Worm (Caenorhabditis elegans) whole organism, late embryonic: ENCODE data around the gene gcsh-1.

Experiments used
- C08G9.2 ChIP-seq: sonication (generic microtip); optimal IDR thresholded peaks from 2 replicates; lab custom pipeline; 2016; ENCODE audit warnings: mild to moderate bottlenecking, missing genetic modification characterization, moderate library complexity, missing compliant biosample characterization
- K09A11.1 ChIP-seq: sonication (generic microtip); optimal IDR thresholded peaks from 2 replicates; lab custom pipeline; 2017; ENCODE audit warnings: antibody characterized with exemption, mild to moderate bottlenecking, missing genetic modification characterization, missing compliant biosample characterization; ENCODE audit not compliant: insufficient read depth
- T23F11.4 ChIP-seq: fragments of 200-800 bp; sonication (Bioruptor generic); optimal IDR thresholded peaks from 2 replicates; lab custom pipeline; 2018; ENCODE audit warnings: mild to moderate bottlenecking, missing genetic modification characterization, missing compliant biosample characterization
- ama-1 ChIP-seq: fragments of 150-350 bp; optimal IDR thresholded peaks from 2 replicates; lab custom pipeline; 2014
- ceh-2 ChIP-seq: sonication (generic microtip); optimal IDR thresholded peaks from 2 replicates; lab custom pipeline; 2016; ENCODE audit warnings: missing genotype, missing genetic modification characterization, missing compliant biosample characterization
- ceh-31 ChIP-seq: sonication (generic microtip); optimal IDR thresholded peaks from 2 replicates; lab custom pipeline; 2016; ENCODE audit warnings: missing genetic modification characterization, missing compliant biosample characterization
- ceh-45 ChIP-seq: fragments of 200-800 bp; sonication (Bioruptor generic); IDR thresholded peaks from 2 replicates; pipeline ENCODE4 v1.3.6; 2022; ENCODE audit warnings: missing genetic modification reagents, missing genetic modification characterization, missing compliant biosample characterization
- ceh-48 ChIP-seq: sonication (generic microtip); optimal IDR thresholded peaks from 2 replicates; lab custom pipeline; 2016; ENCODE audit warnings: missing genetic modification characterization, inconsistent platforms, missing compliant biosample characterization
- dmd-4 ChIP-seq: sonication (generic microtip); optimal IDR thresholded peaks from 2 replicates; lab custom pipeline; 2016; ENCODE audit warnings: borderline replicate concordance, missing genetic modification characterization, missing compliant biosample characterization
- dve-1 ChIP-seq: sonication (generic microtip); optimal IDR thresholded peaks from 2 replicates; lab custom pipeline; 2017; ENCODE audit warnings: antibody characterized with exemption, mild to moderate bottlenecking, missing genetic modification characterization, missing compliant biosample characterization
- elt-2 ChIP-seq: sonication (generic microtip); optimal IDR thresholded peaks from 2 replicates; lab custom pipeline; 2016; ENCODE audit warnings: missing genetic modification reagents, missing genetic modification characterization, missing compliant biosample characterization
- elt-4 ChIP-seq: sonication (generic microtip); optimal IDR thresholded peaks from 2 replicates; lab custom pipeline; 2016; ENCODE audit warnings: missing genetic modification characterization, missing compliant biosample characterization
- ets-4 ChIP-seq: sonication (generic microtip); optimal IDR thresholded peaks from 2 replicates; lab custom pipeline; 2016; ENCODE audit warnings: missing genetic modification characterization, missing compliant biosample characterization
- eyg-1 ChIP-seq: sonication (generic microtip); optimal IDR thresholded peaks from 2 replicates; lab custom pipeline; 2016; ENCODE audit warnings: missing genotype, missing genetic modification characterization, missing compliant biosample characterization
- fax-1 ChIP-seq: sonication (generic microtip); optimal IDR thresholded peaks from 2 replicates; lab custom pipeline; 2016; ENCODE audit warnings: missing genotype, missing genetic modification characterization, missing compliant biosample characterization
- gmeb-2 ChIP-seq: sonication (generic microtip); optimal IDR thresholded peaks from 2 replicates; lab custom pipeline; 2016; ENCODE audit warnings: missing genetic modification characterization, inconsistent platforms, missing compliant biosample characterization
- hlh-13 ChIP-seq: fragments of 200-800 bp; sonication (Bioruptor generic); optimal IDR thresholded peaks from 2 replicates; lab custom pipeline; 2018; ENCODE audit warnings: mild to moderate bottlenecking, missing genetic modification characterization, missing compliant biosample characterization
- hlh-15 ChIP-seq: sonication (generic microtip); optimal IDR thresholded peaks from 2 replicates; lab custom pipeline; 2016; ENCODE audit warnings: missing genetic modification characterization, missing compliant biosample characterization
- hlh-30 ChIP-seq: sonication (generic microtip); optimal IDR thresholded peaks from 2 replicates; lab custom pipeline; 2017; ENCODE audit warnings: antibody characterized with exemption, missing genetic modification characterization, missing compliant biosample characterization; ENCODE audit not compliant: insufficient read depth
- hlh-6 ChIP-seq: sonication (generic microtip); optimal IDR thresholded peaks from 2 replicates; lab custom pipeline; 2016; ENCODE audit warnings: missing genotype, missing genetic modification characterization, missing compliant biosample characterization
- hlh-8 ChIP-seq: sonication (generic microtip); optimal IDR thresholded peaks from 2 replicates; lab custom pipeline; 2016; ENCODE audit warnings: missing genotype, missing genetic modification characterization, missing compliant biosample characterization
- mec-3 ChIP-seq: sonication (generic microtip); optimal IDR thresholded peaks from 2 replicates; lab custom pipeline; 2016; ENCODE audit warnings: borderline replicate concordance, missing genetic modification characterization, missing compliant biosample characterization
- nfya-1 ChIP-seq: sonication (generic microtip); optimal IDR thresholded peaks from 2 replicates; lab custom pipeline; 2017; ENCODE audit warnings: missing genetic modification characterization, mild to moderate bottlenecking, missing compliant biosample characterization, antibody characterized with exemption, moderate library complexity
- nhr-232 ChIP-seq: sonication (generic microtip); optimal IDR thresholded peaks from 2 replicates; lab custom pipeline; 2016; ENCODE audit warnings: missing genetic modification characterization, missing compliant biosample characterization
- pag-3 ChIP-seq: sonication (generic microtip); optimal IDR thresholded peaks from 2 replicates; lab custom pipeline; 2016; ENCODE audit warnings: missing compliant biosample characterization, missing genetic modification characterization, borderline replicate concordance
- pat-9 ChIP-seq: fragments of 200-800 bp; sonication (Bioruptor generic); optimal IDR thresholded peaks from 2 replicates; lab custom pipeline; 2018; ENCODE audit warnings: mild to moderate bottlenecking, missing genetic modification characterization, moderate library complexity, missing compliant biosample characterization
- pha-4 ChIP-seq: fragments of 150-350 bp; optimal IDR thresholded peaks from 2 replicates; lab custom pipeline; 2018; ENCODE audit warnings: missing biosample characterization, missing genetic modification reagents, missing genetic modification characterization
- ref-2 ChIP-seq: sonication (generic microtip); optimal IDR thresholded peaks from 2 replicates; lab custom pipeline; 2016; ENCODE audit warnings: missing genetic modification characterization, missing compliant biosample characterization
- sdc-2 ChIP-seq: sonication (generic microtip); optimal IDR thresholded peaks from 2 replicates; lab custom pipeline; 2016; ENCODE audit warnings: missing genotype, missing genetic modification characterization, missing compliant biosample characterization
- sox-2 ChIP-seq: fragments of 200-800 bp; sonication (Bioruptor generic); IDR thresholded peaks from 2 replicates; pipeline ENCODE4 v1.3.6; 2022; ENCODE audit warnings: missing genetic modification reagents, missing genetic modification characterization, missing compliant biosample characterization
- syd-9 ChIP-seq: sonication (generic microtip); optimal IDR thresholded peaks from 2 replicates; lab custom pipeline; 2016; ENCODE audit warnings: mild to moderate bottlenecking, missing genetic modification characterization, moderate library complexity, missing compliant biosample characterization
- tbx-2 ChIP-seq: sonication (generic microtip); optimal IDR thresholded peaks from 2 replicates; lab custom pipeline; 2016; ENCODE audit warnings: missing genetic modification characterization, missing compliant biosample characterization
- tbx-7 ChIP-seq: sonication (generic microtip); optimal IDR thresholded peaks from 2 replicates; lab custom pipeline; 2016; ENCODE audit warnings: missing genotype, missing genetic modification characterization, missing compliant biosample characterization
- unc-42 ChIP-seq: sonication (generic microtip); optimal IDR thresholded peaks from 2 replicates; lab custom pipeline; 2016; ENCODE audit warnings: missing genotype, missing genetic modification characterization, missing compliant biosample characterization
- unc-55 ChIP-seq: sonication (generic microtip); optimal IDR thresholded peaks from 2 replicates; lab custom pipeline; 2017; ENCODE audit warnings: missing biosample characterization, missing genetic modification reagents, missing genetic modification characterization
- unc-86 ChIP-seq: sonication (generic microtip); optimal IDR thresholded peaks from 2 replicates; lab custom pipeline; 2016; ENCODE audit warnings: missing genetic modification characterization, missing compliant biosample characterization
- zip-5 ChIP-seq: sonication (generic microtip); optimal IDR thresholded peaks from 2 replicates; lab custom pipeline; 2016; ENCODE audit warnings: missing genetic modification characterization, missing compliant biosample characterization

gcsh-1 gene

ce11 chrX:14549709-14550199, 34.9 kb upstream of the gcsh-1 start, which contains the start of gene ram-5:
Gene ram-5, plus strand, starts transcription at chrX:14550149.
- TF ChIP-seq hlh-8, result no peak

DNA sequence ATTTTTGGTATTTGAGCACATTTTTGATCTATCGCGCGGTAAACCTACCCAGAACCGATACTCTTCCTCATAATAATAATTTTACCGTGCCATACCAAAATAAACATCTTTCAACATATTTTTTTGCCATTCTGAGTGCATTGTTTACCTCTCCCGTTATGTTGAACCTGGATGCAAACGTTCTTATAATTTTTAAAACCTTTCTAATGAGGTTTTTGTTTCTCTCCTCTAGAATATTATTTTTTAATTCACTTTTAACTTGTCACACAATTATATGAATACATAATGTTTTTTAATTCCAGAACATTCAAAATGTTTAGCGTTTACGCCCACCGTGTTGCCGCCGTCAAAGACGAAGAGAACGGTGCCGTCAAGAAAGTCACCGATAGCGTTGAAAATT, 30.7 kb upstream of the gcsh-1 start, which contains the start of gene enri-2:
enri-2 (plus strand) TSS at position 301 of the 400 bp plus-strand sequence.
- TF ChIP-seq ceh-2 (tag; lab: Kevin White, UChicago), result no peak
- TF ChIP-seq dmd-4 (tag; lab: Kevin White, UChicago), result no peak
- no peak for TF ChIP-seq ref-2 (tag; lab: Kevin White, UChicago)

- TF ChIP-seq ceh-31 (tag; lab: Kevin White, UChicago), result no peak
- TF ChIP-seq dve-1, result no peak
- TF ChIP-seq hlh-15 (tag; lab: Kevin White, UChicago), result no peak
- no peak for TF ChIP-seq dmd-4 (tag; lab: Kevin White, UChicago)
Observed at ce11 chrX:14543224-14543623, 28.4 kb upstream of the gcsh-1 start, which contains the start of gene T24C2.3. Gene T24C2.3, plus strand, starts transcription at chrX:14543524.

DNA sequence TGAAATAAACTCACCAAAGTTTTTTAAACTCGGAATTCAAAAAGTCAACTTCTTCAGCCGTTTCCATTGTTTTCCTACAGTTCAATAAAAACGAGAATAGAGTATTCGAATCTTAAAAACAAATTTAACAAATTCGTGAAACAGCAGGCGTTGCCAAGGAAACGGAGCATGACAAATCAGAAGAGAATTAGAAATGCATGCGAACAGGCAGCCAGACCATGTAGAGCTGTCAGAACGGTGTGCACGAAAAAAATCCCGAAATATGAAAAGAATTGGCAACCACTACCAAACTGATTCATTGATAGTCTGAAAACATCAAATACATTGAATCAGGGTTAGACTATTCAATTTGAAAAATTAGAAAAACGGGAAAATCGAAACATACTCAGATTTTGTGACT, 27.1 kb upstream of the gcsh-1 start, which contains the start of gene fbxa-81:
fbxa-81 (minus strand) TSS at position 101 of the 400 bp plus-strand sequence.
- TF ChIP-seq mec-3 (tag; lab: Kevin White, UChicago) (no peak), dve-1 (no peak), T23F11.4 (no peak), ceh-45 (no peak), unc-55 (GFP tag; lab: Kevin White, UChicago) (no peak), ref-2 (tag; lab: Kevin White, UChicago) (no peak), syd-9 (tag; lab: Kevin White, UChicago) (no peak), hlh-6 (no peak), tbx-2 (tag; lab: Kevin White, UChicago) (no peak), unc-86 (tag; lab: Kevin White, UChicago) (no peak), fax-1 (no peak), sox-2 (GFP tag; lab: Robert Waterston, UW) (no peak), nhr-232 (tag; lab: Kevin White, UChicago) (no peak), pat-9 (tag; lab: Kevin White, UChicago) (no peak), elt-2 (no peak), hlh-8 (no peak), zip-5 (tag; lab: Kevin White, UChicago) (no peak), tbx-7 (tag; lab: Kevin White, UChicago) (no peak), ets-4 (tag; lab: Kevin White, UChicago) (no peak), ceh-48 (no peak)
- TF ChIP-seq, all 69 proteins: peak for 0

DNA sequence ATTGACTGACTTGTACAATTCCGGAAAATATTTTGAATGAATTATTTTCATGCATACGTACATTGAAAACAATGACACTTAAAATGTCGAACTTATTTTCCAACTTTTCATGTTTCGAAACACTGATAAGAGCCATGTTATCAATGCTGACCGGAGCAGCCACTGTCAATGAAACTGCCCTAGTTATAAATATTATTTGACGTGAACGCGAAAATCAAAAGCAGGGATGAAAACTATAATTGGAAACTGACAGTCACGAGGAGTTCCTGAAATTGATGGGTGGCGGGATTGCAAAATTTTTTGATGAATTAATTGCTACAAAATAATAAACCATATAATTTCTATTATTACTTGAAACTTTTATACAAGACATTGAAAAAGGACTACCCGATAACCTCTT, 24.6 kb upstream of the gcsh-1 start:
- TF ChIP-seq nhr-232 (tag; lab: Kevin White, UChicago) (no peak), hlh-8 (no peak), mec-3 (tag; lab: Kevin White, UChicago) (no peak), C08G9.2 (tag; lab: Kevin White, UChicago) (no peak), ref-2 (tag; lab: Kevin White, UChicago) (no peak), hlh-13 (GFP tag; lab: Kevin White, UChicago) (no peak), K09A11.1 (tag; lab: Kevin White, UChicago) (no peak), dve-1 (no peak)

DNA sequence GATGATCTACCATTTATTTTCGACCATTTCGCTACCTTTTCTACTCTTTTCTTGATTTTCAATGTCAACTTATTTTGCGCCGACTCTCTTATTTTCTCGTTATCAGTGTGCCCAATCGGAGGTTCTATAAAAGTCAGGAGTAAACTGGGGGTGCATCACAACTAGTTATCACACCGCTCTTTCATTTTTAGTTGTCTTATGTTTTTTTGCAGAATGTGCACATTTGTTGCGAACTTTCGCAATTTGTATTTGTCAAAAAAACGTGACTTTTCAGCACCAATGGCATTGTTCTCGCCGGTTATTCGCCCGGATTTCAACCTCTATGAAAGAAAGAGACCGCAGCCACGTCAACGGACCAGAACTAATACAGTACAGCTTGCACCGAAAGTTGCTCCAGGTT, 22.8 kb upstream of the gcsh-1 start:
- no peak for TF ChIP-seq nfya-1
- no peak for TF ChIP-seq gmeb-2 (tag; lab: Kevin White, UChicago)
- no peak for TF ChIP-seq pag-3
- TF ChIP-seq eyg-1 (tag; lab: Kevin White, UChicago), result no peak
- TF ChIP-seq elt-4 (tag; lab: Kevin White, UChicago), result no peak
- no peak for TF ChIP-seq ama-1 (lab: Kevin White, UChicago)
- no peak for TF ChIP-seq sdc-2 (tag; lab: Kevin White, UChicago)
- no peak for TF ChIP-seq unc-42
- TF ChIP-seq pha-4 (tag; lab: Kevin White, UChicago), result no peak
- no peak for TF ChIP-seq syd-9 (tag; lab: Kevin White, UChicago)
- no peak for TF ChIP-seq ceh-31 (tag; lab: Kevin White, UChicago)
- no peak for TF ChIP-seq pat-9 (tag; lab: Kevin White, UChicago)
- no peak for TF ChIP-seq hlh-30 (tag; lab: Kevin White, UChicago)
- TF ChIP-seq hlh-8, result no peak
